Fruit fly (Drosophila melanogaster) whole organism: ENCODE results near the gene Sirup.

Source experiments
- CG8478 ChIP-seq: fragments of >200 bp; optimal IDR thresholded peaks from 2 replicates; lab custom pipeline; 2018; ENCODE audit warnings: inconsistent platforms
- pan ChIP-seq: fragments of >200 bp; optimal IDR thresholded peaks from 2 replicates; lab custom pipeline; 2017
- psq ChIP-seq: fragments of >200 bp; optimal IDR thresholded peaks from 2 replicates; lab custom pipeline; 2017

dm6 chr2L:7991391-7991876 is 7.2 kb upstream of the Sirup start:
- TF ChIP-seq CG8478 (lab: Kevin White, UChicago): no peak
- no peak for TF ChIP-seq psq
- no peak for TF ChIP-seq pan (lab: Kevin White, UChicago)
